Worm (Caenorhabditis elegans): Measurements from ENCODE around the gene txt-13.

The txt-13 gene

DNA sequence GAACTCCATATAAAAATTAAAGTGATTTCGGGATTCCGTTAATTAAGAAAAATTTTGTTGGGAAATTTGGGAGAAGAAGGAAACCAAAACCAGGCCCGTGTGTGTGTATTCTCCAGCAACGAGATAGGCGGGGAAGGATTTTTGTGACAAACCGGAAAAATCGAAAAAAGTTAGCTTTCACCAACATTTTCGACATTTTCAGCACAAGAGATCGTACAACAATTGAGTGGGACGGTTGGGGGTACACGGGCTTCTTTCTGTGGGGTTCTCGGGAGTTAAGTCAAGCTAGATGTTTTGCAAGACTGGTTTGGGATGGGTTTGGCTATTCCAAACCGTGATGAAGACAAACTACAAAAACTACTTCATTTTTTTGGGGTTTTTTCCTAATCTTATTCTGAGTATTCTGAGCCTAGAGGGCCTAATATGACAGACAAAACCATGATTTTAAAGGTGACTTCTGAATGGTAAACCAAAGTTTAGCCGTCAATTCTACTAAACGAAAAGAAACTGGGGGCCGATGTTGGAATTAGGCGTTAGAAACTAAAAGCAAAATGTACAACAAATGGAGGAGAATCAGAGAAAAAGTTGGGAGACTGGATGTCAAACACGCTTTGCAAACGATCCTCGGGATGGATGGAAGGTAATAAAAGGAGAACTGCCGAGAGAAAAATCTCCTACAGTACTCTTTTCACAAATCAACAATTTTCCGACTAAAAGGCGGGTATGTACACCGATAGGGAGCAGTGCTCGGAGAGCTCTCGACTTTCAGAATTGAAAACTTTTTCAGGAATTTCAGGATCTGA is 27.5 kb upstream of the txt-13 start:
- peak; percentile 32 for TF ChIP-seq nhr-6 (tag; optimal IDR thresholded peaks at IDR 0.05)
- TF ChIP-seq ztf-4 (tag; optimal IDR thresholded peaks at IDR 0.05), result peak; percentile 11
- no peak for TF ChIP-seq nhr-11 (tag; optimal IDR thresholded peaks at IDR 0.05)
- no peak for TF ChIP-seq R02D3.7 (tag; optimal IDR thresholded peaks at IDR 0.05)
- TF ChIP-seq lin-39 (tag; optimal IDR thresholded peaks at IDR 0.05), result no peak
- TF ChIP-seq nhr-129 (tag; optimal IDR thresholded peaks at IDR 0.05), result peak; percentile 34
- TF ChIP-seq Y55F3AM.14 (GFP tag; optimal IDR thresholded peaks at IDR 0.05), result peak; percentile 64
- TF ChIP-seq ama-1 (optimal IDR thresholded peaks at IDR 0.05), result peak; percentile 92
- TF ChIP-seq lsy-2 (tag; optimal IDR thresholded peaks at IDR 0.05), result peak; percentile 6 to 20
- TF ChIP-seq blmp-1 (tag; optimal IDR thresholded peaks at IDR 0.05; ENCODE audit: insufficient read depth), result peak; percentile 7

DNA sequence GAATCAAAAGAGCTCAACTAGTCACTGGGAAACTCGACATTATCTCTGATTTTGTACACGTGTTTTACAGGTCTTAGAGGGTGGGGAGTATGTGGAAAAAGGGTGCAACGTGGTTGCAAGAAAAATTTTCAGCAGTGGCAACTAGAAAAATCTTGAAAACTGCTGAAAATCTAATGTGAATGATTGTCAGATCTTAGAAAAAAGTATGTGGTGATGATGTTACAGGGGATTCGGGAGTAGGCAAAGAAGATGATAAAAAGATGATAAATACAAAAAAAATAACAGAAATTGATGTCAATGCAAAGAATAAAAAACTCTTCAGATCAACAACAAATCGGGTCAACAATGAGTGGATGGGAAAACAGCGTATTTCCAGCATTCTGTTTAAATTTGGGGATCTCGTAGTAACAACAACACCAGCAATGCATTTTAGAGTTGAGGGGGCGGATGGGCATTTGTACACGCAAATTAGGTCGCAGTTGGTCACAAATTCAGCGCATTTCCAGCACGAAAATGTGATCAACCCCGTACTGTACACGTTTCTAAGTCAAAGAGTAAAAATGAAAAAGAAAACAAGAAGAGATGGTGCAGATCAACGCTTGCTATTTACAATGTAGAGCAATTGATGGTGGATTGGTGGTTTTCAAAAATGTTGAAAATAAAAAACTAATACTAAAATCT is 26.8 kb upstream of the txt-13 start:
- peak; percentile 36 for TF ChIP-seq sma-3 (GFP tag; optimal IDR thresholded peaks at IDR 0.05)
- TF ChIP-seq ztf-1 (GFP tag; conservative IDR thresholded peaks at IDR 0.05), result no peak
- TF ChIP-seq lin-39 (tag; optimal IDR thresholded peaks at IDR 0.05), result no peak
- TF ChIP-seq unc-39 (tag; optimal IDR thresholded peaks at IDR 0.05), result no peak
- TF ChIP-seq zag-1 (tag; optimal IDR thresholded peaks at IDR 0.05), result no peak
- TF ChIP-seq R02D3.7 (tag; optimal IDR thresholded peaks at IDR 0.05), result no peak
- peak; percentile 1 for TF ChIP-seq crh-2 (tag; optimal IDR thresholded peaks at IDR 0.05)
- TF ChIP-seq sma-9 (GFP tag; optimal IDR thresholded peaks at IDR 0.05), result peak; percentile 35
- TF ChIP-seq sma-9 (tag; optimal IDR thresholded peaks at IDR 0.05), result no peak
- no peak for TF ChIP-seq fos-1 (tag; optimal IDR thresholded peaks at IDR 0.05)
- no peak for TF ChIP-seq alr-1 (tag; optimal IDR thresholded peaks at IDR 0.05)
- no peak for TF ChIP-seq nhr-10 (tag; optimal IDR thresholded peaks at IDR 0.05)
- TF ChIP-seq ceh-82 (tag; optimal IDR thresholded peaks at IDR 0.05), result no peak
- TF ChIP-seq F13H6.1 (tag; optimal IDR thresholded peaks at IDR 0.05), result no peak
- no peak for TF ChIP-seq mbf-1 (tag; optimal IDR thresholded peaks at IDR 0.05)
- peak; percentile 28 for TF ChIP-seq nhr-25 (tag; optimal IDR thresholded peaks at IDR 0.05)
- TF ChIP-seq nhr-11 (tag; optimal IDR thresholded peaks at IDR 0.05), result no peak
- TF ChIP-seq ztf-4 (tag; optimal IDR thresholded peaks at IDR 0.05), result no peak
- TF ChIP-seq blmp-1 (tag; optimal IDR thresholded peaks at IDR 0.05; ENCODE audit: insufficient read depth), result no peak

DNA sequence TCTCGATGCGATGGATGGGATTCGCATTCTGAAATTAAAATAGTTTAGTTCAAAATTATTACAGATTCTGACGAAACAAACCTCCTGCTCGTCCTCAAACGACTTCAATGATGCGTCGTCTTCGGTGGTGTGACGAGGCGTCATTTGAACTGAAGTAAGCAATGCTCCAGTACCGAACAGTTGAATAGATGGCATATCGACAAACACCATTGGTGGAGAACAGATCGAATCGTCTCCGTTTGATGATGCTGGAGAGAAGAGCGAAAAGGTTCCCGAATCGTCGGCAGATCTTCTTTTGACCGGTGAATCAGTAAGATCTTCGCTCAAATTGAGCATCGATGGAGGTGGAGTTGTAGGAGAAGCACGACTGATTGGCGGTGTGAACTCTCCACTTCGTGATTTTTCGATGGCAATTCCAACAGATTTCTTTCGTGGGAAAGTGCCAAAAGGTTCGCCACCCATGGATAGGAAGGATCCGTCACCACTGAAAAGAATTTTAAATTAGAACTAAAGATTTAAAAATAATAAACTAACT is 26.0 kb upstream of the txt-13 start:
- TF ChIP-seq nhr-129 (tag; optimal IDR thresholded peaks at IDR 0.05) (peak; percentile 33), lin-13 (GFP tag; optimal IDR thresholded peaks at IDR 0.05) (no peak), sma-3 (GFP tag; optimal IDR thresholded peaks at IDR 0.05) (no peak), lin-11 (tag; optimal IDR thresholded peaks at IDR 0.05) (peak; percentile 11)

DNA sequence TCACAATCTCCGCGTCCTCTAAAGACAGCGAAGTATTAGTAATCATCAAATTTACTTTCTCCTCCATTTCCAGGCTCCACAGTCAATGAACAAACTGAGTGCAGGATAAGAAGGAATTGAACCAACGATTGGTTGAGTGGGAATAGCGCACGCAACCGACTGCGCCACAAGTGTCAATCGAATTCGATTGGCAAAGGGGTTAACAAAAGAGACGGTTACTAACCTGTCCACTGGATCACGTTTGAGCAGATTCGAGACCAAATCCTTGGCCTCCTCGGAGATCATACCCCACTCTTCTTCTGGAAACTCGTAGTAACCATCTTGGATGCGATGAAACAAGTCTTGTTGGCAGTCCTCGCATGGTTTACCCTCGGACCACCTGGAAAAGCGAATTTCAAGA is 25.2 kb upstream of the txt-13 start:
- no peak for TF ChIP-seq sem-4 (tag; optimal IDR thresholded peaks at IDR 0.05)
- no peak for TF ChIP-seq ztf-1 (GFP tag; conservative IDR thresholded peaks at IDR 0.05)
- TF ChIP-seq blmp-1 (tag; optimal IDR thresholded peaks at IDR 0.05; ENCODE audit: insufficient read depth), result no peak
- no peak for TF ChIP-seq crh-2 (tag; optimal IDR thresholded peaks at IDR 0.05)
- peak; percentile 77 for TF ChIP-seq ama-1 (optimal IDR thresholded peaks at IDR 0.05)
- no peak for TF ChIP-seq lin-11 (tag; optimal IDR thresholded peaks at IDR 0.05)
- no peak for TF ChIP-seq nhr-21 (tag; optimal IDR thresholded peaks at IDR 0.05)
- no peak for TF ChIP-seq ceh-16 (tag; optimal IDR thresholded peaks at IDR 0.05)
- no peak for TF ChIP-seq ztf-4 (tag; optimal IDR thresholded peaks at IDR 0.05)
- TF ChIP-seq F13H6.1 (tag; optimal IDR thresholded peaks at IDR 0.05), result no peak
- no peak for TF ChIP-seq nhr-25 (tag; optimal IDR thresholded peaks at IDR 0.05)
- no peak for TF ChIP-seq sma-3 (GFP tag; optimal IDR thresholded peaks at IDR 0.05)
- peak in 1 of 2 experiments; percentile 8 for TF ChIP-seq mdl-1 (tag; optimal IDR thresholded peaks at IDR 0.05)
- peak; percentile 17 for TF ChIP-seq lin-13 (GFP tag; optimal IDR thresholded peaks at IDR 0.05)
- TF ChIP-seq lsy-2 (tag; optimal IDR thresholded peaks at IDR 0.05), result no peak
- TF ChIP-seq unc-62 (GFP tag; optimal IDR thresholded peaks at IDR 0.05), result no peak

Measured in whole organism, L2 larva.